Fruit fly (Drosophila melanogaster) whole organism, embryonic: ENCODE data around the gene qtc.

Source experiments
- ATbp ChIP-seq: fragments of 200-800 bp; sonication (Bioruptor generic); optimal IDR thresholded peaks from 2 replicates; lab custom pipeline; 2017; ENCODE audit warnings: missing biosample characterization, mild to moderate bottlenecking, missing genetic modification characterization, missing genetic modification reagents
- Aef1 ChIP-seq: fragments of 200-800 bp; sonication (Bioruptor generic); IDR thresholded peaks from 3 replicates; pipeline ENCODE4 v1.3.6; 2022; ENCODE audit warnings: missing biosample characterization, missing genetic modification characterization
- CG10147 ChIP-seq: fragments of 200-800 bp; sonication (Bioruptor generic); optimal IDR thresholded peaks from 2 replicates; lab custom pipeline; 2019; ENCODE audit warnings: missing biosample characterization, mild to moderate bottlenecking, missing genetic modification characterization, moderate library complexity
- CG13775 ChIP-seq: fragments of 200-800 bp; sonication (Bioruptor generic); optimal IDR thresholded peaks from 3 replicates; lab custom pipeline; 2017; ENCODE audit warnings: missing biosample characterization, mild to moderate bottlenecking, missing genetic modification characterization
- CG14441 ChIP-seq: fragments of 200-800 bp; sonication (Bioruptor generic); IDR thresholded peaks from 2 replicates; pipeline ENCODE4 v1.3.6; 2022; ENCODE audit warnings: missing biosample characterization, missing genetic modification characterization
- CG14667 ChIP-seq: fragments of 200-800 bp; sonication (Bioruptor generic); IDR thresholded peaks from 2 replicates; pipeline ENCODE4 v1.3.6; 2022; ENCODE audit warnings: missing biosample characterization, missing genetic modification characterization
- CG14860 ChIP-seq: fragments of 200-800 bp; sonication (Bioruptor generic); IDR thresholded peaks from 3 replicates; pipeline ENCODE4 v1.3.6; 2022; ENCODE audit warnings: missing biosample characterization, missing genetic modification characterization; ENCODE audit not compliant: partially characterized antibody
- CG15011 ChIP-seq: fragments of 200-800 bp; sonication (Bioruptor generic); optimal IDR thresholded peaks from 3 replicates; lab custom pipeline; 2018; ENCODE audit warnings: missing biosample characterization, mild to moderate bottlenecking, missing genetic modification characterization
- CG17385 ChIP-seq: fragments of 200-800 bp; sonication (Bioruptor generic); optimal IDR thresholded peaks from 3 replicates; lab custom pipeline; 2018; ENCODE audit warnings: missing biosample characterization, mild to moderate bottlenecking, missing genetic modification characterization
- CG18764 ChIP-seq: fragments of 200-800 bp; sonication (Bioruptor generic); optimal IDR thresholded peaks from 3 replicates; lab custom pipeline; 2016; ENCODE audit warnings: missing biosample characterization, missing genetic modification characterization
- CG2120 ChIP-seq: fragments of 200-800 bp; sonication (Bioruptor generic); optimal IDR thresholded peaks from 3 replicates; lab custom pipeline; 2016; ENCODE audit warnings: missing biosample characterization, missing genetic modification characterization
- CG2199 ChIP-seq: fragments of 200-800 bp; sonication (Bioruptor generic); IDR thresholded peaks from 3 replicates; pipeline ENCODE4 v1.3.6; 2022; ENCODE audit warnings: missing biosample characterization, missing genetic modification characterization
- CG4820 ChIP-seq: fragments of 200-800 bp; sonication (Bioruptor generic); optimal IDR thresholded peaks from 3 replicates; lab custom pipeline; 2016; ENCODE audit warnings: missing biosample characterization, missing genetic modification characterization
- CG5953 ChIP-seq: fragments of 200-800 bp; sonication (Bioruptor generic); IDR thresholded peaks from 2 replicates; pipeline ENCODE4 v1.3.6; 2022; ENCODE audit warnings: missing biosample characterization, missing genetic modification characterization
- CG7786 ChIP-seq: fragments of 200-800 bp; sonication (Bioruptor generic); optimal IDR thresholded peaks from 2 replicates; lab custom pipeline; 2016; ENCODE audit warnings: missing biosample characterization, missing genetic modification characterization
- CG8765 ChIP-seq: fragments of 200-800 bp; sonication (Bioruptor generic); IDR thresholded peaks from 2 replicates; pipeline ENCODE4 v1.3.6; 2022; ENCODE audit warnings: missing biosample characterization, missing genetic modification characterization
- CG9876 ChIP-seq: fragments of 200-800 bp; sonication (Bioruptor generic); optimal IDR thresholded peaks from 2 replicates; lab custom pipeline; 2016; ENCODE audit warnings: missing biosample characterization, missing genetic modification characterization
- Deaf1 ChIP-seq: fragments of 200-800 bp; optimal IDR thresholded peaks from 3 replicates; lab custom pipeline; 2019; ENCODE audit warnings: missing biosample characterization, mild to moderate bottlenecking, missing genetic modification characterization, moderate library complexity
- Dfd ChIP-seq, 2 experiments: fragments of >200 bp; optimal IDR thresholded peaks; 2 replicates each; lab custom pipeline; 2017; ENCODE audit warnings: missing biosample characterization in 2 of 2, missing genetic modification characterization in 2 of 2
- Dip2 ChIP-seq: fragments of 200-800 bp; sonication (Bioruptor generic); IDR thresholded peaks from 2 replicates; pipeline ENCODE4 v1.3.6; 2022; ENCODE audit warnings: missing biosample characterization, missing genetic modification characterization
- E2f2 ChIP-seq: fragments of 200-800 bp; sonication (Bioruptor generic); IDR thresholded peaks from 2 replicates; pipeline ENCODE4 v1.3.6; 2022; ENCODE audit warnings: missing biosample characterization, missing genetic modification characterization
- Eip74EF ChIP-seq, 2 experiments: fragments of 200-800 bp in 1 of 2; fragments of >200 bp in 1 of 2; sonication (Bioruptor generic) in 1 of 2; optimal IDR thresholded peaks; 2 replicates each; lab custom pipeline; 2017 to 2019; ENCODE audit warnings: missing biosample characterization in 2 of 2, missing genetic modification characterization in 2 of 2, mild to moderate bottlenecking in 1 of 2, moderate library complexity in 1 of 2
- Gug ChIP-seq: fragments of 200-800 bp; sonication (Bioruptor generic); IDR thresholded peaks from 4 replicates; pipeline ENCODE4 v1.3.6; 2022; ENCODE audit warnings: missing biosample characterization, missing genetic modification characterization
- Hr3 ChIP-seq: fragments of 200-800 bp; sonication (Bioruptor generic); optimal IDR thresholded peaks from 3 replicates; lab custom pipeline; 2016; ENCODE audit warnings: missing biosample characterization, missing genetic modification characterization
- Lim3 ChIP-seq: fragments of 200-800 bp; sonication (Bioruptor generic); IDR thresholded peaks from 2 replicates; pipeline ENCODE4 v1.3.6; 2022; ENCODE audit warnings: missing biosample characterization, missing genetic modification characterization
- Med ChIP-seq: fragments of 200-800 bp; sonication (Bioruptor generic); peaks from one replicate; lab custom pipeline; 2016; ENCODE audit warnings: missing biosample characterization, missing genetic modification characterization, mild to moderate bottlenecking, inconsistent platforms, moderate library complexity
- Meics ChIP-seq: fragments of 200-800 bp; sonication (Bioruptor generic); optimal IDR thresholded peaks from 2 replicates; lab custom pipeline; 2017; ENCODE audit warnings: missing biosample characterization, mild to moderate bottlenecking, missing genetic modification characterization
- NC2β ChIP-seq: fragments of 200-800 bp; sonication (Bioruptor generic); optimal IDR thresholded peaks from 2 replicates; lab custom pipeline; 2016; ENCODE audit warnings: missing biosample characterization, missing genetic modification characterization
- Opbp ChIP-seq: fragments of 200-800 bp; sonication (Bioruptor generic); IDR thresholded peaks from 3 replicates; pipeline ENCODE4 v1.3.6; 2022; ENCODE audit warnings: missing biosample characterization, missing genetic modification characterization; ENCODE audit not compliant: partially characterized antibody
- Poxn ChIP-seq: fragments of 200-800 bp; sonication (Bioruptor generic); IDR thresholded peaks from 2 replicates; pipeline ENCODE4 v1.3.6; 2022; ENCODE audit warnings: missing biosample characterization, missing genetic modification characterization
- Rx ChIP-seq: fragments of 200-800 bp; sonication (Bioruptor generic); IDR thresholded peaks from 2 replicates; pipeline ENCODE4 v1.3.6; 2022; ENCODE audit warnings: missing biosample characterization, missing genetic modification characterization
- Sry-δ ChIP-seq: fragments of 200-800 bp; sonication (Bioruptor generic); optimal IDR thresholded peaks from 2 replicates; lab custom pipeline; 2016; ENCODE audit warnings: missing biosample characterization, missing genetic modification characterization
- Xrp1 ChIP-seq: fragments of 200-800 bp; sonication (Bioruptor generic); IDR thresholded peaks from 2 replicates; pipeline ENCODE4 v1.3.6; 2022; ENCODE audit warnings: missing biosample characterization, missing genetic modification characterization
- amos ChIP-seq: fragments of 200-800 bp; sonication (Bioruptor generic); IDR thresholded peaks from 2 replicates; pipeline ENCODE4 v1.3.6; 2022; ENCODE audit warnings: missing biosample characterization, missing genetic modification characterization; ENCODE audit not compliant: partially characterized antibody
- ap ChIP-seq: fragments of 200-800 bp; sonication (Bioruptor generic); IDR thresholded peaks from 2 replicates; pipeline ENCODE4 v1.3.6; 2022; ENCODE audit warnings: missing biosample characterization, missing genetic modification characterization
- az2 ChIP-seq: fragments of 200-800 bp; sonication (Bioruptor generic); optimal IDR thresholded peaks from 3 replicates; lab custom pipeline; 2016; ENCODE audit warnings: missing biosample characterization, missing genetic modification characterization
- bab2 ChIP-seq: fragments of 200-800 bp; sonication (Bioruptor generic); optimal IDR thresholded peaks from 2 replicates; lab custom pipeline; 2016; ENCODE audit warnings: missing biosample characterization, missing genetic modification characterization
- btn ChIP-seq: fragments of 200-800 bp; sonication (Bioruptor generic); optimal IDR thresholded peaks from 2 replicates; lab custom pipeline; 2016; ENCODE audit warnings: missing biosample characterization, missing genetic modification characterization
- caup ChIP-seq: fragments of 200-800 bp; sonication (Bioruptor generic); optimal IDR thresholded peaks from 3 replicates; lab custom pipeline; 2017; ENCODE audit warnings: missing biosample characterization, mild to moderate bottlenecking, missing genetic modification characterization, moderate library complexity; ENCODE audit not compliant: severe bottlenecking
- cg ChIP-seq: fragments of 200-800 bp; sonication (Bioruptor generic); optimal IDR thresholded peaks from 3 replicates; lab custom pipeline; 2019; ENCODE audit warnings: missing biosample characterization, mild to moderate bottlenecking, missing genetic modification characterization, moderate library complexity
- chinmo ChIP-seq: fragments of 200-800 bp; sonication (Bioruptor generic); IDR thresholded peaks from 4 replicates; pipeline ENCODE4 v1.3.6; 2022; ENCODE audit warnings: missing biosample characterization, missing genetic modification characterization; ENCODE audit not compliant: partially characterized antibody
- eve ChIP-seq, 2 experiments: fragments of >200 bp; optimal IDR thresholded peaks; 2 replicates each; lab custom pipeline; 2017; ENCODE audit warnings: missing biosample characterization in 2 of 2, missing genetic modification characterization in 2 of 2
- fd64A ChIP-seq: fragments of 200-800 bp; sonication (Bioruptor generic); optimal IDR thresholded peaks from 3 replicates; lab custom pipeline; 2018; ENCODE audit warnings: missing biosample characterization, mild to moderate bottlenecking, missing genetic modification characterization
- gcm ChIP-seq: fragments of 200-800 bp; sonication (Bioruptor generic); optimal IDR thresholded peaks from 2 replicates; lab custom pipeline; 2019; ENCODE audit warnings: missing biosample characterization, mild to moderate bottlenecking, missing genetic modification characterization, moderate library complexity
- gem ChIP-seq: fragments of 200-800 bp; sonication (Bioruptor generic); optimal IDR thresholded peaks from 2 replicates; lab custom pipeline; 2019; ENCODE audit warnings: missing biosample characterization, mild to moderate bottlenecking, missing genetic modification characterization, moderate library complexity
- hkb ChIP-seq, 2 experiments: fragments of 200-800 bp in 1 of 2; fragments of >200 bp in 1 of 2; sonication (Bioruptor generic) in 1 of 2; IDR thresholded peaks in 1 of 2; optimal IDR thresholded peaks in 1 of 2; 2 replicates each; pipeline versions ENCODE4 v1.3.6 to Lab custom; 2017 to 2022; ENCODE audit warnings: missing biosample characterization in 1 of 2, missing genetic modification characterization in 1 of 2
- hth ChIP-seq: fragments of >200 bp; optimal IDR thresholded peaks from 2 replicates; lab custom pipeline; 2017; ENCODE audit warnings: inconsistent platforms
- knrl ChIP-seq: fragments of 200-800 bp; sonication (Bioruptor generic); IDR thresholded peaks from 3 replicates; pipeline ENCODE4 v1.3.6; 2022; ENCODE audit warnings: missing biosample characterization, missing genetic modification characterization; ENCODE audit not compliant: partially characterized antibody
- sob ChIP-seq: fragments of 200-800 bp; sonication (Bioruptor generic); IDR thresholded peaks from 2 replicates; pipeline ENCODE4 v1.3.6; 2022; ENCODE audit warnings: missing biosample characterization, missing genetic modification characterization

The qtc gene

dm6 chr2L:5070797-5071579, 10.4 kb downstream of the qtc start, which contains the start of gene RpL37A (continued):
- TF ChIP-seq caup (peak; percentile 95), Gug (no peak), ap (peak; percentile 34), CG18764 (GFP tag; lab: Kevin White, UChicago) (peak; percentile 78), hth (lab: Kevin White, UChicago) (no peak), CG17385 (GFP tag; lab: Kevin White, UChicago) (peak; percentile 65), Xrp1 (GFP tag; lab: Robert Waterston, UW) (no peak), CG9876 (peak; percentile 72), CG15011 (GFP tag; lab: Kevin White, UChicago) (peak; percentile 76), Dip2 (GFP tag; lab: Robert Waterston, UW) (no peak), az2 (peak; percentile 52), CG10147 (GFP tag; lab: Kevin White, UChicago) (peak; percentile 67), sob (peak; percentile 85), chinmo (GFP tag; lab: Robert Waterston, UW) (peak; percentile 65; the same call in 1 of the 4 replicates), bab2 (GFP tag; lab: Kevin White, UChicago) (peak; percentile 23), CG2120 (GFP tag; lab: Kevin White, UChicago) (peak; percentile 53), hkb (optimal IDR thresholded peaks at IDR 0.05; lab: Kevin White, UChicago) (peak; percentile 26), hkb (GFP tag; IDR thresholded peaks at IDR 0.05; lab: Robert Waterston, UW) (peak; percentile 82), NC2β (GFP tag; lab: Kevin White, UChicago) (peak; percentile 94), E2f2 (GFP tag; lab: Robert Waterston, UW) (peak; percentile 78), ATbp (GFP tag; lab: Kevin White, UChicago) (peak; percentile 66), Med (peak; percentile 99), CG14860 (GFP tag; lab: Robert Waterston, UW) (no peak), amos (GFP tag; lab: Robert Waterston, UW) (peak; percentile 48), Dfd (GFP tag; optimal IDR thresholded peaks at IDR 0.05; lab: Kevin White, UChicago) (no peak), eve (GFP tag; optimal IDR thresholded peaks at IDR 0.05; lab: Kevin White, UChicago) (peak in 1 of 2 experiments; percentile 66), CG14441 (peak; percentile 57; the same call in 1 of the 2 replicates), Aef1 (GFP tag; lab: Robert Waterston, UW) (no peak; the same call in 2 of the 3 replicates), Rx (peak; percentile 78), Lim3 (GFP tag; lab: Robert Waterston, UW) (no peak), Sry-δ (GFP tag; lab: Kevin White, UChicago) (peak; percentile 77), Eip74EF (GFP tag; optimal IDR thresholded peaks at IDR 0.05; lab: Kevin White, UChicago) (peak in 1 of 2 experiments; percentile 77), cg (GFP tag; lab: Kevin White, UChicago) (no peak), Meics (GFP tag; lab: Kevin White, UChicago) (peak; percentile 91), Deaf1 (tag; lab: Kevin White, UChicago) (no peak), CG4820 (GFP tag; lab: Kevin White, UChicago) (peak; percentile 53), CG7786 (GFP tag; lab: Kevin White, UChicago) (peak; percentile 35), gcm (peak; percentile 56), Opbp (peak; percentile 48; the same call in 1 of the 3 replicates), CG14667 (no peak), fd64A (GFP tag; lab: Kevin White, UChicago) (peak; percentile 76), Hr3 (peak; percentile 13), CG5953 (GFP tag; lab: Robert Waterston, UW) (peak; percentile 69), CG2199 (peak; percentile 89), CG8765 (GFP tag; lab: Robert Waterston, UW) (no peak), CG13775 (GFP tag; lab: Kevin White, UChicago) (peak; percentile 90), knrl (peak; percentile 24; the same call in 1 of the 3 replicates), gem (no peak), btn (GFP tag; lab: Kevin White, UChicago) (peak; percentile 66), Poxn (no peak)
